Fruit fly (Drosophila melanogaster) whole organism, embryonic: ENCODE data around the gene RhoGAP19D.

Experiments
- Atf6 ChIP-seq: fragments of 200-800 bp; sonication (Bioruptor generic); IDR thresholded peaks from 2 replicates; pipeline ENCODE4 v1.3.6; 2022; ENCODE audit warnings: missing biosample characterization, missing genetic modification characterization
- CG10209 ChIP-seq: fragments of 200-800 bp; sonication (Bioruptor generic); optimal IDR thresholded peaks from 3 replicates; lab custom pipeline; 2017; ENCODE audit warnings: missing biosample characterization, mild to moderate bottlenecking, missing genetic modification characterization, missing genetic modification reagents
- CG10543 ChIP-seq: fragments of 200-800 bp; sonication (Bioruptor generic); optimal IDR thresholded peaks from 3 replicates; lab custom pipeline; 2017; ENCODE audit warnings: missing biosample characterization, mild to moderate bottlenecking, missing genetic modification characterization, moderate library complexity
- CG11504 ChIP-seq: fragments of 200-800 bp; sonication (Bioruptor generic); optimal IDR thresholded peaks from 3 replicates; lab custom pipeline; 2019; ENCODE audit warnings: missing biosample characterization, mild to moderate bottlenecking, missing genetic modification characterization, moderate library complexity
- CG15479 ChIP-seq: fragments of 200-800 bp; sonication (Bioruptor generic); optimal IDR thresholded peaks from 3 replicates; lab custom pipeline; 2019; ENCODE audit warnings: missing biosample characterization, mild to moderate bottlenecking, missing genetic modification characterization, moderate library complexity
- CG18599 ChIP-seq: fragments of 200-800 bp; sonication (Bioruptor generic); optimal IDR thresholded peaks from 3 replicates; lab custom pipeline; 2017; ENCODE audit warnings: missing biosample characterization, missing genetic modification characterization, mild to moderate bottlenecking, moderate library complexity, missing genetic modification reagents
- CG2678 ChIP-seq: fragments of 200-800 bp; sonication (Bioruptor generic); optimal IDR thresholded peaks from 3 replicates; lab custom pipeline; 2019; ENCODE audit warnings: missing biosample characterization, mild to moderate bottlenecking, missing genetic modification characterization, moderate library complexity
- CG30020 ChIP-seq: fragments of 200-800 bp; optimal IDR thresholded peaks from 2 replicates; lab custom pipeline; 2019; ENCODE audit warnings: missing biosample characterization, mild to moderate bottlenecking, missing genetic modification characterization, moderate library complexity
- CG6175 ChIP-seq: fragments of 200-800 bp; sonication (Bioruptor generic); IDR thresholded peaks from 3 replicates; pipeline ENCODE4 v1.3.6; 2022; ENCODE audit warnings: missing biosample characterization, missing genetic modification characterization
- CG7928 ChIP-seq: fragments of 200-800 bp; sonication (Bioruptor generic); optimal IDR thresholded peaks from 2 replicates; lab custom pipeline; 2017; ENCODE audit warnings: missing biosample characterization, mild to moderate bottlenecking, missing genetic modification characterization
- CG8924 ChIP-seq: fragments of 200-800 bp; optimal IDR thresholded peaks from 3 replicates; lab custom pipeline; 2019; ENCODE audit warnings: missing biosample characterization, mild to moderate bottlenecking, missing genetic modification characterization, moderate library complexity
- CG9727 ChIP-seq: fragments of 200-800 bp; sonication (Bioruptor generic); optimal IDR thresholded peaks from 3 replicates; lab custom pipeline; 2017; ENCODE audit warnings: missing biosample characterization, mild to moderate bottlenecking, missing genetic modification characterization
- CoRest ChIP-seq: fragments of 200-800 bp; sonication (Bioruptor generic); optimal IDR thresholded peaks from 3 replicates; lab custom pipeline; 2018; ENCODE audit warnings: missing biosample characterization, mild to moderate bottlenecking, missing genetic modification characterization, moderate library complexity
- Dfd ChIP-seq, 2 experiments: fragments of >200 bp; optimal IDR thresholded peaks; 2 replicates each; lab custom pipeline; 2017; ENCODE audit warnings: missing biosample characterization in 2 of 2, missing genetic modification characterization in 2 of 2
- Dll ChIP-seq: fragments of 200-800 bp; sonication (Bioruptor generic); IDR thresholded peaks from 4 replicates; pipeline ENCODE4 v1.3.6; 2022; ENCODE audit warnings: missing biosample characterization, missing genetic modification characterization; ENCODE audit not compliant: partially characterized antibody
- Ets65A ChIP-seq: fragments of 200-800 bp; sonication (Bioruptor generic); peaks from one replicate; lab custom pipeline; 2016; ENCODE audit warnings: missing biosample characterization, missing genetic modification characterization
- Fer1 ChIP-seq: fragments of 200-800 bp; sonication (Bioruptor generic); optimal IDR thresholded peaks from 2 replicates; lab custom pipeline; 2017; ENCODE audit warnings: missing biosample characterization, mild to moderate bottlenecking, missing genetic modification characterization
- HLH54F ChIP-seq: fragments of 200-800 bp; sonication (Bioruptor generic); optimal IDR thresholded peaks from 3 replicates; lab custom pipeline; 2016; ENCODE audit warnings: missing biosample characterization, missing genetic modification characterization
- Hey ChIP-seq: fragments of 200-800 bp; sonication (Bioruptor generic); optimal IDR thresholded peaks from 3 replicates; lab custom pipeline; 2018; ENCODE audit warnings: missing biosample characterization, mild to moderate bottlenecking, missing genetic modification characterization
- Hr51 ChIP-seq, 2 experiments: fragments of 200-800 bp; sonication (Bioruptor generic); optimal IDR thresholded peaks; 2 replicates in 1 of 2; 3 replicates in 1 of 2; lab custom pipeline; 2016 to 2018; ENCODE audit warnings: missing biosample characterization in 2 of 2, missing genetic modification characterization in 2 of 2, mild to moderate bottlenecking in 1 of 2, moderate library complexity in 1 of 2
- Hr78 ChIP-seq, 2 experiments: fragments of 200-800 bp in 1 of 2; fragments of >200 bp in 1 of 2; sonication (Bioruptor generic) in 1 of 2; optimal IDR thresholded peaks; 2 replicates each; lab custom pipeline; 2017 to 2019; ENCODE audit warnings: missing biosample characterization in 2 of 2, missing genetic modification characterization in 2 of 2, mild to moderate bottlenecking in 1 of 2, moderate library complexity in 1 of 2
- Opbp ChIP-seq: fragments of 200-800 bp; sonication (Bioruptor generic); IDR thresholded peaks from 3 replicates; pipeline ENCODE4 v1.3.6; 2022; ENCODE audit warnings: missing biosample characterization, missing genetic modification characterization; ENCODE audit not compliant: partially characterized antibody
- Sry-δ ChIP-seq: fragments of 200-800 bp; sonication (Bioruptor generic); optimal IDR thresholded peaks from 2 replicates; lab custom pipeline; 2016; ENCODE audit warnings: missing biosample characterization, missing genetic modification characterization
- Usf ChIP-seq: fragments of 200-800 bp; sonication (Bioruptor generic); optimal IDR thresholded peaks from 2 replicates; lab custom pipeline; 2017; ENCODE audit warnings: missing genotype, missing biosample characterization, missing genetic modification characterization
- bsh ChIP-seq, 2 experiments: fragments of 200-800 bp; sonication (Bioruptor generic); optimal IDR thresholded peaks; 2 replicates each; lab custom pipeline; 2017 to 2018; ENCODE audit warnings: mild to moderate bottlenecking in 2 of 2, missing biosample characterization in 2 of 2, missing genetic modification characterization in 2 of 2, moderate library complexity in 1 of 2
- ci ChIP-seq: fragments of 200-800 bp; sonication (Bioruptor generic); IDR thresholded peaks from 3 replicates; pipeline ENCODE4 v1.3.6; 2022; ENCODE audit warnings: missing biosample characterization, missing genetic modification characterization
- cwo ChIP-seq: fragments of 200-800 bp; sonication (Bioruptor generic); optimal IDR thresholded peaks from 3 replicates; lab custom pipeline; 2017; ENCODE audit warnings: missing biosample characterization, missing genetic modification characterization, mild to moderate bottlenecking, moderate library complexity, missing genetic modification reagents
- dmrt11E ChIP-seq: fragments of 200-800 bp; sonication (Bioruptor generic); optimal IDR thresholded peaks from 3 replicates; lab custom pipeline; 2018; ENCODE audit warnings: missing biosample characterization, mild to moderate bottlenecking, missing genetic modification characterization, moderate library complexity
- dysf ChIP-seq: fragments of 200-800 bp; sonication (Bioruptor generic); IDR thresholded peaks from 3 replicates; pipeline ENCODE4 v1.3.6; 2022; ENCODE audit warnings: missing biosample characterization, missing genetic modification characterization
- en ChIP-seq: fragments of 200-800 bp; sonication (Bioruptor generic); optimal IDR thresholded peaks from 2 replicates; lab custom pipeline; 2016; ENCODE audit warnings: missing biosample characterization, missing genetic modification characterization
- esg ChIP-seq: fragments of 200-800 bp; sonication (Bioruptor generic); conservative IDR thresholded peaks from 2 replicates; pipeline ENCODE4 v1.3.6; 2022; ENCODE audit warnings: missing biosample characterization, missing genetic modification characterization
- fd3F ChIP-seq: fragments of 200-800 bp; sonication (Bioruptor generic); optimal IDR thresholded peaks from 2 replicates; lab custom pipeline; 2018; ENCODE audit warnings: missing biosample characterization, mild to moderate bottlenecking, missing genetic modification characterization, moderate library complexity
- fru ChIP-seq: fragments of >200 bp; optimal IDR thresholded peaks from 2 replicates; lab custom pipeline; 2017
- h ChIP-seq: fragments of >200 bp; optimal IDR thresholded peaks from 2 replicates; lab custom pipeline; 2017
- lab ChIP-seq: fragments of 200-800 bp; sonication (Bioruptor generic); optimal IDR thresholded peaks from 3 replicates; lab custom pipeline; 2017; ENCODE audit warnings: missing biosample characterization, missing genetic modification characterization, mild to moderate bottlenecking, moderate library complexity, missing genetic modification reagents
- onecut ChIP-seq: fragments of 200-800 bp; sonication (Bioruptor generic); IDR thresholded peaks from 2 replicates; pipeline ENCODE4 v1.3.6; 2022; ENCODE audit warnings: missing biosample characterization, missing genetic modification characterization
- scrt ChIP-seq: fragments of 200-800 bp; sonication (Bioruptor generic); optimal IDR thresholded peaks from 2 replicates; lab custom pipeline; 2018; ENCODE audit warnings: missing biosample characterization, mild to moderate bottlenecking, missing genetic modification characterization, moderate library complexity
- sens-2 ChIP-seq: fragments of 200-800 bp; sonication (Bioruptor generic); IDR thresholded peaks from 2 replicates; pipeline ENCODE4 v1.3.6; 2022; ENCODE audit warnings: missing biosample characterization, missing genetic modification characterization
- sim ChIP-seq: fragments of 200-800 bp; sonication (Bioruptor generic); IDR thresholded peaks from 2 replicates; pipeline ENCODE4 v1.3.6; 2022; ENCODE audit warnings: missing biosample characterization, missing genetic modification characterization
- slbo ChIP-seq: fragments of 200-800 bp; sonication (Bioruptor generic); IDR thresholded peaks from 2 replicates; pipeline ENCODE4 v1.3.6; 2022; ENCODE audit warnings: missing biosample characterization, missing genetic modification characterization
- sob ChIP-seq: fragments of 200-800 bp; sonication (Bioruptor generic); IDR thresholded peaks from 2 replicates; pipeline ENCODE4 v1.3.6; 2022; ENCODE audit warnings: missing biosample characterization, missing genetic modification characterization
- sr ChIP-seq: fragments of 200-800 bp; sonication (Bioruptor generic); IDR thresholded peaks from 3 replicates; pipeline ENCODE4 v1.3.6; 2022; ENCODE audit warnings: missing biosample characterization, missing genetic modification characterization
- sug ChIP-seq: fragments of 200-800 bp; optimal IDR thresholded peaks from 2 replicates; lab custom pipeline; 2019; ENCODE audit warnings: missing biosample characterization, mild to moderate bottlenecking, missing genetic modification characterization, moderate library complexity
- tna ChIP-seq: fragments of 200-800 bp; sonication (Bioruptor generic); IDR thresholded peaks from 2 replicates; pipeline ENCODE4 v1.3.6; 2022; ENCODE audit warnings: missing biosample characterization, missing genetic modification characterization; ENCODE audit not compliant: partially characterized antibody
- vfl ChIP-seq: fragments of 200-800 bp; sonication (Bioruptor generic); optimal IDR thresholded peaks from 2 replicates; lab custom pipeline; 2016; ENCODE audit warnings: missing biosample characterization, missing genetic modification characterization
- z ChIP-seq: fragments of 200-800 bp; sonication (Bioruptor generic); IDR thresholded peaks from 3 replicates; pipeline ENCODE4 v1.3.6; 2022; ENCODE audit warnings: missing biosample characterization, missing genetic modification characterization
- zfh1 ChIP-seq: fragments of 200-800 bp; sonication (Bioruptor generic); IDR thresholded peaks from 3 replicates; pipeline ENCODE4 v1.3.6; 2022; ENCODE audit warnings: missing biosample characterization, missing genetic modification characterization
- zfh2 ChIP-seq: fragments of 200-800 bp; sonication (Bioruptor generic); optimal IDR thresholded peaks from 2 replicates; lab custom pipeline; 2016; ENCODE audit warnings: missing biosample characterization, missing genetic modification characterization

RhoGAP19D gene

dm6 chrX:20503504-20503829 lies 7.0 kb downstream of the RhoGAP19D start:
- no peak for TF ChIP-seq sens-2 (GFP tag; lab: Robert Waterston, UW)
- no peak for TF ChIP-seq Usf
- TF ChIP-seq CG7928, result no peak
- TF ChIP-seq cwo (GFP tag; lab: Kevin White, UChicago), result peak; percentile 84
- TF ChIP-seq Fer1, result peak; percentile 34
- TF ChIP-seq CG11504 (tag; lab: Kevin White, UChicago), result peak; percentile 20
- TF ChIP-seq Atf6 (GFP tag; lab: Robert Waterston, UW), result peak; percentile 6; the same call in 1 of the 2 replicates
- TF ChIP-seq sug (tag; lab: Kevin White, UChicago), result peak; percentile 13
- 0 out of 2 replicates have a peak, but pooled peaks have one; percentile 0 for TF ChIP-seq onecut (GFP tag; lab: Robert Waterston, UW)
- TF ChIP-seq Ets65A (GFP tag; lab: Kevin White, UChicago), result peak; percentile 76
- TF ChIP-seq bsh (GFP tag; optimal IDR thresholded peaks at IDR 0.05; lab: Kevin White, UChicago), result peak in 1 of 2 experiments; percentile 11
- no peak for TF ChIP-seq Dll (GFP tag; lab: Robert Waterston, UW)
- peak; percentile 15 for TF ChIP-seq CG8924 (tag; lab: Kevin White, UChicago)
- TF ChIP-seq CG18599 (GFP tag; lab: Kevin White, UChicago), result peak; percentile 50
- peak; percentile 26 for TF ChIP-seq CG2678 (tag; lab: Kevin White, UChicago)
- peak; percentile 97 for TF ChIP-seq Hey (tag; lab: Kevin White, UChicago)
- 0 out of 2 replicates have a peak, but pooled peaks have one; percentile 8 for TF ChIP-seq sob (GFP tag; lab: Robert Waterston, UW)
- TF ChIP-seq slbo (GFP tag; lab: Robert Waterston, UW), result 0 out of 2 replicates have a peak, but pooled peaks have one; percentile 2
- TF ChIP-seq Hr78 (GFP tag; optimal IDR thresholded peaks at IDR 0.05; lab: Kevin White, UChicago), result peak in 1 of 2 experiments; percentile 42

dm6 chrX:20502776-20503503 lies 7.6 kb downstream of the RhoGAP19D start:
- peak; percentile 4; the same call in 1 of the 2 replicates for TF ChIP-seq onecut (GFP tag; lab: Robert Waterston, UW)
- TF ChIP-seq esg (GFP tag; lab: Robert Waterston, UW), result peak; percentile 38
- no peak for TF ChIP-seq zfh2 (GFP tag; lab: Kevin White, UChicago)
- peak in 1 of 2 experiments; percentile 61 for TF ChIP-seq Hr51 (GFP tag; optimal IDR thresholded peaks at IDR 0.05; lab: Kevin White, UChicago)
- TF ChIP-seq CG15479 (GFP tag; lab: Kevin White, UChicago), result no peak
- peak; percentile 4 for TF ChIP-seq fd3F (GFP tag; lab: Kevin White, UChicago)
- no peak for TF ChIP-seq en (GFP tag; lab: Kevin White, UChicago)
- TF ChIP-seq tna (GFP tag; lab: Robert Waterston, UW), result no peak
- peak; percentile 38 for TF ChIP-seq scrt
- TF ChIP-seq Sry-δ (GFP tag; lab: Kevin White, UChicago), result no peak
- TF ChIP-seq vfl (GFP tag; lab: Kevin White, UChicago), result no peak
- no peak for TF ChIP-seq sr
- no peak for TF ChIP-seq ci
- TF ChIP-seq CG30020, result no peak
- TF ChIP-seq z (GFP tag; lab: Robert Waterston, UW), result no peak
- TF ChIP-seq Opbp (GFP tag; lab: Robert Waterston, UW), result no peak
- TF ChIP-seq CG10543 (GFP tag; lab: Kevin White, UChicago), result peak; percentile 71
- peak; percentile 50 for TF ChIP-seq CoRest (tag; lab: Kevin White, UChicago)
- TF ChIP-seq zfh1 (GFP tag; lab: Robert Waterston, UW), result no peak
- TF ChIP-seq fru (lab: Kevin White, UChicago), result no peak
- TF ChIP-seq sim (GFP tag; lab: Robert Waterston, UW), result no peak
- no peak for TF ChIP-seq h
- no peak for TF ChIP-seq CG6175 (GFP tag; lab: Robert Waterston, UW)
- no peak for TF ChIP-seq Dfd (GFP tag; optimal IDR thresholded peaks at IDR 0.05; lab: Kevin White, UChicago)
- peak; percentile 22 for TF ChIP-seq CG10209
- peak; percentile 56; the same call in 2 of the 3 replicates for TF ChIP-seq dysf (GFP tag; lab: Robert Waterston, UW)
- TF ChIP-seq dmrt11E (tag; lab: Kevin White, UChicago), result no peak
- TF ChIP-seq CG9727 (GFP tag; lab: Kevin White, UChicago), result peak; percentile 5
- peak; percentile 26 for TF ChIP-seq HLH54F (GFP tag; lab: Kevin White, UChicago)
- TF ChIP-seq lab, result peak; percentile 81
